Worm (Caenorhabditis elegans) whole organism, late embryonic: Measurements from ENCODE around the gene srbc-44.

Experiments used
- ceh-45 ChIP-seq: fragments of 200-800 bp; sonication (Bioruptor generic); IDR thresholded peaks from 2 replicates; pipeline ENCODE4 v1.3.6; 2022; ENCODE audit warnings: missing genetic modification reagents, missing genetic modification characterization, missing compliant biosample characterization
- fkh-10 ChIP-seq: fragments of 150-350 bp; optimal IDR thresholded peaks from 2 replicates; lab custom pipeline; 2014; ENCODE audit warnings: missing biosample characterization, missing genetic modification reagents, missing genetic modification characterization
- mec-3 ChIP-seq: sonication (generic microtip); optimal IDR thresholded peaks from 2 replicates; lab custom pipeline; 2016; ENCODE audit warnings: borderline replicate concordance, missing genetic modification characterization, missing compliant biosample characterization

ce11 chrV:12786340-12786739, 2.0 kb downstream of the srbc-44 start:
- no peak for TF ChIP-seq mec-3 (tag; lab: Kevin White, UChicago)
- TF ChIP-seq ceh-45 (GFP tag; lab: Robert Waterston, UW) = no peak
- TF ChIP-seq fkh-10 (GFP tag; lab: Kevin White, UChicago) = no peak
